Fruit fly (Drosophila melanogaster): ENCODE data around the gene Klp98A.

Klp98A gene

dm6 chr3R:27581890-27582487, 23.0 kb upstream of the Klp98A start, which contains the start of gene wdb (continued):
- TF ChIP-seq sna (GFP tag; IDR thresholded peaks at IDR 0.05; ENCODE audit: partially characterized antibody) = no peak
- TF ChIP-seq CG9437 (GFP tag; optimal IDR thresholded peaks at IDR 0.05) = peak; percentile 43
- no peak for TF ChIP-seq Dref (GFP tag; IDR thresholded peaks at IDR 0.05)
- peak; percentile 29 for TF ChIP-seq repo (GFP tag; optimal IDR thresholded peaks at IDR 0.05)
- peak; percentile 27 for TF ChIP-seq tx (GFP tag; optimal IDR thresholded peaks at IDR 0.05)
- TF ChIP-seq CG17328 (GFP tag; IDR thresholded peaks at IDR 0.05) = no peak
- no peak for TF ChIP-seq cas (GFP tag; IDR thresholded peaks at IDR 0.05)
- peak; percentile 26 for TF ChIP-seq CG33213 (GFP tag; optimal IDR thresholded peaks at IDR 0.05)
- no peak for TF ChIP-seq bowl (GFP tag; IDR thresholded peaks at IDR 0.05)
- TF ChIP-seq CrebB (tag; optimal IDR thresholded peaks at IDR 0.05) = no peak
- no peak for TF ChIP-seq CG4282 (GFP tag; optimal IDR thresholded peaks at IDR 0.05)
- TF ChIP-seq CG9932 (GFP tag; IDR thresholded peaks at IDR 0.05) = no peak
- TF ChIP-seq CG4328 (GFP tag; optimal IDR thresholded peaks at IDR 0.05) = no peak
- peak; percentile 34 for TF ChIP-seq CG18619 (GFP tag; optimal IDR thresholded peaks at IDR 0.05)
- no peak for TF ChIP-seq Asciz (GFP tag; optimal IDR thresholded peaks at IDR 0.05)
- no peak for TF ChIP-seq Ada2b (GFP tag; IDR thresholded peaks at IDR 0.05)
- TF ChIP-seq CG7963 (GFP tag; IDR thresholded peaks at IDR 0.05; ENCODE audit: partially characterized antibody) = no peak
- no peak for TF ChIP-seq cad (GFP tag; optimal IDR thresholded peaks at IDR 0.05)
- TF ChIP-seq CG1602 (GFP tag; optimal IDR thresholded peaks at IDR 0.05) = peak; percentile 5
- TF ChIP-seq CG5180 (GFP tag; optimal IDR thresholded peaks at IDR 0.05) = no peak
- TF ChIP-seq BtbVII (GFP tag; optimal IDR thresholded peaks at IDR 0.05) = no peak
- peak; percentile 72 for TF ChIP-seq Gug (GFP tag; IDR thresholded peaks at IDR 0.05)
- no peak for TF ChIP-seq ATbp (GFP tag; optimal IDR thresholded peaks at IDR 0.05)
- no peak for TF ChIP-seq CG34376 (GFP tag; optimal IDR thresholded peaks at IDR 0.05)
- TF ChIP-seq sqz (GFP tag; optimal IDR thresholded peaks at IDR 0.05) = no peak
- TF ChIP-seq z (GFP tag; IDR thresholded peaks at IDR 0.05) = no peak
- no peak for TF ChIP-seq CG6254 (GFP tag; optimal IDR thresholded peaks at IDR 0.05)
- peak; percentile 81 for TF ChIP-seq sens (GFP tag)
- peak; percentile 54 for TF ChIP-seq bcd (GFP tag; optimal IDR thresholded peaks at IDR 0.05)
- TF ChIP-seq Bgb (GFP tag; IDR thresholded peaks at IDR 0.05; ENCODE audit: partially characterized antibody) = no peak
- peak; percentile 6 for TF ChIP-seq CG1792 (GFP tag; optimal IDR thresholded peaks at IDR 0.05)
- TF ChIP-seq mam (GFP tag; optimal IDR thresholded peaks at IDR 0.05) = peak; percentile 78
- TF ChIP-seq bab2 (GFP tag; optimal IDR thresholded peaks at IDR 0.05) = peak; percentile 46
- no peak for TF ChIP-seq CG15601 (tag; optimal IDR thresholded peaks at IDR 0.05)
- no peak for TF ChIP-seq Hr39 (optimal IDR thresholded peaks at IDR 0.05)
- TF ChIP-seq vfl (GFP tag; optimal IDR thresholded peaks at IDR 0.05) = peak; percentile 52
- TF ChIP-seq CG17361 (GFP tag; IDR thresholded peaks at IDR 0.05) = no peak
- TF ChIP-seq YL-1 (GFP tag; optimal IDR thresholded peaks at IDR 0.05) = peak; percentile 53
- TF ChIP-seq Opbp (GFP tag; IDR thresholded peaks at IDR 0.05; ENCODE audit: partially characterized antibody) = no peak
- TF ChIP-seq dmrt99B (tag; optimal IDR thresholded peaks at IDR 0.05) = peak; percentile 38
- no peak for TF ChIP-seq CG10959 (GFP tag; IDR thresholded peaks at IDR 0.05)
- peak; percentile 14 for TF ChIP-seq pb (GFP tag; optimal IDR thresholded peaks at IDR 0.05)
- no peak for TF ChIP-seq CG7987 (GFP tag; optimal IDR thresholded peaks at IDR 0.05)
- TF ChIP-seq slbo (GFP tag; IDR thresholded peaks at IDR 0.05) = no peak
- TF ChIP-seq Oli (tag; optimal IDR thresholded peaks at IDR 0.05) = no peak
- no peak for TF ChIP-seq Taf1 (GFP tag; IDR thresholded peaks at IDR 0.05)
- no peak for TF ChIP-seq nom (GFP tag; optimal IDR thresholded peaks at IDR 0.05)
- no peak for TF ChIP-seq salm (tag; optimal IDR thresholded peaks at IDR 0.05)
- TF ChIP-seq Awh (GFP tag; IDR thresholded peaks at IDR 0.05) = no peak
- no peak for TF ChIP-seq CG11504 (tag; optimal IDR thresholded peaks at IDR 0.05)
- TF ChIP-seq lbe (GFP tag; optimal IDR thresholded peaks at IDR 0.05) = peak; percentile 10
